Fruit fly (Drosophila melanogaster): Measurements from ENCODE around the gene CG12493.

- TF ChIP-seq Met (GFP tag; optimal IDR thresholded peaks at IDR 0.05) (peak; percentile 9), cyc (GFP tag; optimal IDR thresholded peaks at IDR 0.05) (no peak), salr (GFP tag; optimal IDR thresholded peaks at IDR 0.05) (peak; percentile 35 to 69), Hr39 (GFP tag; optimal IDR thresholded peaks at IDR 0.05) (no peak), CG3032 (tag; optimal IDR thresholded peaks at IDR 0.05) (peak; percentile 59), CG6854 (GFP tag; optimal IDR thresholded peaks at IDR 0.05) (no peak), eg (GFP tag; IDR thresholded peaks at IDR 0.05) (no peak), net (GFP tag; optimal IDR thresholded peaks at IDR 0.05) (peak; percentile 61), CG34406 (GFP tag; optimal IDR thresholded peaks at IDR 0.05) (no peak), fd59A (GFP tag; optimal IDR thresholded peaks at IDR 0.05) (peak; percentile 52), CG1621 (tag; optimal IDR thresholded peaks at IDR 0.05) (peak; percentile 72)
These were observed 21.9 kb downstream of the CG12493 start for dm6 chr3L:4731687-4732086.
